Fruit fly (Drosophila melanogaster) whole organism, prepupa: Measurements from ENCODE around the gene CG11438.

Experiments
- Blimp-1 ChIP-seq: fragments of 200-800 bp; sonication (Bioruptor generic); optimal IDR thresholded peaks from 3 replicates; lab custom pipeline; 2017; ENCODE audit warnings: missing biosample characterization, missing genetic modification characterization, mild to moderate bottlenecking, moderate library complexity, missing genetic modification reagents
- CG10631 ChIP-seq: fragments of 200-800 bp; sonication (Bioruptor generic); optimal IDR thresholded peaks from 2 replicates; lab custom pipeline; 2016; ENCODE audit warnings: missing biosample characterization, missing genetic modification characterization
- CG11762 ChIP-seq: fragments of 200-800 bp; sonication (Bioruptor generic); optimal IDR thresholded peaks from 3 replicates; lab custom pipeline; 2016; ENCODE audit warnings: missing biosample characterization, missing genetic modification characterization; ENCODE audit not compliant: insufficient read depth
- CG11902 ChIP-seq: fragments of 200-800 bp; sonication (Bioruptor generic); optimal IDR thresholded peaks from 3 replicates; lab custom pipeline; 2016; ENCODE audit warnings: missing biosample characterization, missing genetic modification characterization
- CG15336 ChIP-seq: fragments of 200-800 bp; sonication (Bioruptor generic); IDR thresholded peaks from 2 replicates; pipeline ENCODE4 v1.3.6; 2022; ENCODE audit warnings: missing biosample characterization, missing genetic modification characterization
- CG1621 ChIP-seq: fragments of 200-800 bp; sonication (Bioruptor generic); optimal IDR thresholded peaks from 3 replicates; lab custom pipeline; 2018; ENCODE audit warnings: missing biosample characterization, mild to moderate bottlenecking, missing genetic modification characterization
- CG16779 ChIP-seq: fragments of 200-800 bp; sonication (Bioruptor generic); optimal IDR thresholded peaks from 3 replicates; lab custom pipeline; 2017; ENCODE audit warnings: missing biosample characterization, mild to moderate bottlenecking, missing genetic modification characterization
- CG31627 ChIP-seq: fragments of 200-800 bp; sonication (Bioruptor generic); optimal IDR thresholded peaks from 3 replicates; lab custom pipeline; 2016; ENCODE audit warnings: missing biosample characterization, missing genetic modification characterization
- CG32006 ChIP-seq: fragments of 200-800 bp; sonication (Bioruptor generic); optimal IDR thresholded peaks from 3 replicates; lab custom pipeline; 2017; ENCODE audit warnings: missing biosample characterization, mild to moderate bottlenecking, missing genetic modification characterization
- CG34406 ChIP-seq: fragments of 200-800 bp; sonication (Bioruptor generic); optimal IDR thresholded peaks from 3 replicates; lab custom pipeline; 2016; ENCODE audit warnings: missing biosample characterization, missing genetic modification characterization
- CG3919 ChIP-seq: fragments of 200-800 bp; sonication (Bioruptor generic); optimal IDR thresholded peaks from 3 replicates; lab custom pipeline; 2016; ENCODE audit warnings: missing biosample characterization, missing genetic modification characterization
- CG4318 ChIP-seq: fragments of 200-800 bp; sonication (Bioruptor generic); optimal IDR thresholded peaks from 3 replicates; lab custom pipeline; 2017; ENCODE audit warnings: missing biosample characterization, mild to moderate bottlenecking, missing genetic modification characterization
- CG6163 ChIP-seq: fragments of 200-800 bp; sonication (Bioruptor generic); IDR thresholded peaks from 3 replicates; pipeline ENCODE4 v1.3.6; 2022; ENCODE audit warnings: missing biosample characterization, missing genetic modification characterization
- CG6808 ChIP-seq: fragments of 200-800 bp; sonication (Bioruptor generic); optimal IDR thresholded peaks from 3 replicates; lab custom pipeline; 2017; ENCODE audit warnings: missing biosample characterization, missing genetic modification characterization, mild to moderate bottlenecking, moderate library complexity, missing genetic modification reagents
- CG6854 ChIP-seq: fragments of 200-800 bp; sonication (Bioruptor generic); optimal IDR thresholded peaks from 2 replicates; lab custom pipeline; 2017; ENCODE audit warnings: missing biosample characterization, mild to moderate bottlenecking, missing genetic modification characterization
- CG7368 ChIP-seq: fragments of 200-800 bp; sonication (Bioruptor generic); optimal IDR thresholded peaks from 3 replicates; lab custom pipeline; 2016; ENCODE audit warnings: missing biosample characterization, missing genetic modification characterization
- CG8119 ChIP-seq: fragments of 200-800 bp; sonication (Bioruptor generic); IDR thresholded peaks from 3 replicates; pipeline ENCODE4 v1.3.6; 2022; ENCODE audit warnings: missing biosample characterization, missing genetic modification characterization
- CG8319 ChIP-seq: fragments of 200-800 bp; sonication (Bioruptor generic); optimal IDR thresholded peaks from 3 replicates; lab custom pipeline; 2016; ENCODE audit warnings: missing biosample characterization, missing genetic modification characterization
- CG8632 ChIP-seq: fragments of 200-800 bp; sonication (Bioruptor generic); optimal IDR thresholded peaks from 3 replicates; lab custom pipeline; 2016; ENCODE audit warnings: missing biosample characterization, missing genetic modification characterization
- CG9139 ChIP-seq: fragments of 200-800 bp; sonication (Bioruptor generic); optimal IDR thresholded peaks from 3 replicates; lab custom pipeline; 2017; ENCODE audit warnings: missing biosample characterization, mild to moderate bottlenecking, missing genetic modification characterization
- Eip75B ChIP-seq: fragments of 200-800 bp; sonication (Bioruptor generic); optimal IDR thresholded peaks from 3 replicates; lab custom pipeline; 2016; ENCODE audit warnings: missing biosample characterization, missing genetic modification characterization
- Eip78C ChIP-seq: fragments of 200-800 bp; sonication (Bioruptor generic); peaks from one replicate; lab custom pipeline; 2016; ENCODE audit warnings: missing biosample characterization, missing genetic modification characterization
- Eip93F ChIP-seq: fragments of 200-800 bp; sonication (Bioruptor generic); optimal IDR thresholded peaks from 2 replicates; lab custom pipeline; 2016; ENCODE audit warnings: missing biosample characterization, mild to moderate bottlenecking, missing genetic modification characterization
- Ets96B ChIP-seq: fragments of 200-800 bp; optimal IDR thresholded peaks from 2 replicates; lab custom pipeline; 2019; ENCODE audit warnings: missing biosample characterization, mild to moderate bottlenecking, missing genetic modification characterization, moderate library complexity
- Gug ChIP-seq: fragments of 200-800 bp; sonication (Bioruptor generic); IDR thresholded peaks from 2 replicates; pipeline ENCODE4 v1.3.6; 2022; ENCODE audit warnings: missing biosample characterization, missing genetic modification characterization
- Hr38 ChIP-seq: sonication (Bioruptor generic); optimal IDR thresholded peaks from 2 replicates; lab custom pipeline; 2016; ENCODE audit warnings: missing biosample characterization, missing genetic modification characterization
- Hr39 ChIP-seq: fragments of 200-800 bp; sonication (Bioruptor generic); optimal IDR thresholded peaks from 2 replicates; lab custom pipeline; 2016; ENCODE audit warnings: missing biosample characterization, missing genetic modification characterization
- Hr4 ChIP-seq: fragments of 200-800 bp; sonication (Bioruptor generic); optimal IDR thresholded peaks from 3 replicates; lab custom pipeline; 2016; ENCODE audit warnings: missing biosample characterization, missing genetic modification characterization
- OdsH ChIP-seq: fragments of 200-800 bp; sonication (Bioruptor generic); optimal IDR thresholded peaks from 3 replicates; lab custom pipeline; 2016; ENCODE audit warnings: missing biosample characterization, missing genetic modification characterization
- Sox102F ChIP-seq: fragments of 200-800 bp; sonication (Bioruptor generic); optimal IDR thresholded peaks from 2 replicates; lab custom pipeline; 2016; ENCODE audit warnings: missing biosample characterization, mild to moderate bottlenecking, missing genetic modification characterization
- achi ChIP-seq: fragments of 200-800 bp; sonication (Bioruptor generic); optimal IDR thresholded peaks from 3 replicates; lab custom pipeline; 2016; ENCODE audit warnings: missing biosample characterization, missing genetic modification characterization
- acj6 ChIP-seq: fragments of 200-800 bp; sonication (Bioruptor generic); optimal IDR thresholded peaks from 3 replicates; lab custom pipeline; 2016; ENCODE audit warnings: missing biosample characterization, missing genetic modification characterization
- cyc ChIP-seq: fragments of 200-800 bp; sonication (Bioruptor generic); optimal IDR thresholded peaks from 3 replicates; lab custom pipeline; 2016; ENCODE audit warnings: missing biosample characterization, missing genetic modification characterization
- dsx ChIP-seq: fragments of 200-800 bp; optimal IDR thresholded peaks from 3 replicates; lab custom pipeline; 2019; ENCODE audit warnings: missing biosample characterization, mild to moderate bottlenecking, missing genetic modification characterization, moderate library complexity; ENCODE audit not compliant: poor library complexity, severe bottlenecking
- eg ChIP-seq: fragments of 200-800 bp; sonication (Bioruptor generic); IDR thresholded peaks from 3 replicates; pipeline ENCODE4 v1.3.6; 2022; ENCODE audit warnings: missing biosample characterization, missing genetic modification characterization
- esn ChIP-seq: fragments of 200-800 bp; sonication (Bioruptor generic); optimal IDR thresholded peaks from 2 replicates; lab custom pipeline; 2016; ENCODE audit warnings: missing biosample characterization, mild to moderate bottlenecking, missing genetic modification characterization, moderate library complexity
- fd59A ChIP-seq: fragments of 200-800 bp; sonication (Bioruptor generic); optimal IDR thresholded peaks from 2 replicates; lab custom pipeline; 2017; ENCODE audit warnings: missing biosample characterization, mild to moderate bottlenecking, missing genetic modification characterization, missing genetic modification reagents
- fd85E ChIP-seq: fragments of 200-800 bp; sonication (Bioruptor generic); optimal IDR thresholded peaks from 3 replicates; lab custom pipeline; 2016; ENCODE audit warnings: missing biosample characterization, missing genetic modification characterization
- fkh ChIP-seq: fragments of 200-800 bp; sonication (Bioruptor generic); optimal IDR thresholded peaks from 3 replicates; lab custom pipeline; 2017; ENCODE audit warnings: missing biosample characterization, mild to moderate bottlenecking, missing genetic modification characterization, moderate library complexity
- ss ChIP-seq, 2 experiments: fragments of 200-800 bp; sonication (Bioruptor generic); optimal IDR thresholded peaks; 2 replicates in 1 of 2; 3 replicates in 1 of 2; lab custom pipeline; 2017 to 2018; ENCODE audit warnings: mild to moderate bottlenecking in 2 of 2, missing biosample characterization in 2 of 2, missing genetic modification characterization in 2 of 2, moderate library complexity in 1 of 2
- svp ChIP-seq: fragments of 200-800 bp; sonication (Bioruptor generic); peaks from one replicate; lab custom pipeline; 2016; ENCODE audit warnings: missing biosample characterization, missing genetic modification characterization
- topi ChIP-seq: fragments of 200-800 bp; sonication (Bioruptor generic); optimal IDR thresholded peaks from 3 replicates; lab custom pipeline; 2016; ENCODE audit warnings: missing biosample characterization, missing genetic modification characterization

The CG11438 gene

DNA sequence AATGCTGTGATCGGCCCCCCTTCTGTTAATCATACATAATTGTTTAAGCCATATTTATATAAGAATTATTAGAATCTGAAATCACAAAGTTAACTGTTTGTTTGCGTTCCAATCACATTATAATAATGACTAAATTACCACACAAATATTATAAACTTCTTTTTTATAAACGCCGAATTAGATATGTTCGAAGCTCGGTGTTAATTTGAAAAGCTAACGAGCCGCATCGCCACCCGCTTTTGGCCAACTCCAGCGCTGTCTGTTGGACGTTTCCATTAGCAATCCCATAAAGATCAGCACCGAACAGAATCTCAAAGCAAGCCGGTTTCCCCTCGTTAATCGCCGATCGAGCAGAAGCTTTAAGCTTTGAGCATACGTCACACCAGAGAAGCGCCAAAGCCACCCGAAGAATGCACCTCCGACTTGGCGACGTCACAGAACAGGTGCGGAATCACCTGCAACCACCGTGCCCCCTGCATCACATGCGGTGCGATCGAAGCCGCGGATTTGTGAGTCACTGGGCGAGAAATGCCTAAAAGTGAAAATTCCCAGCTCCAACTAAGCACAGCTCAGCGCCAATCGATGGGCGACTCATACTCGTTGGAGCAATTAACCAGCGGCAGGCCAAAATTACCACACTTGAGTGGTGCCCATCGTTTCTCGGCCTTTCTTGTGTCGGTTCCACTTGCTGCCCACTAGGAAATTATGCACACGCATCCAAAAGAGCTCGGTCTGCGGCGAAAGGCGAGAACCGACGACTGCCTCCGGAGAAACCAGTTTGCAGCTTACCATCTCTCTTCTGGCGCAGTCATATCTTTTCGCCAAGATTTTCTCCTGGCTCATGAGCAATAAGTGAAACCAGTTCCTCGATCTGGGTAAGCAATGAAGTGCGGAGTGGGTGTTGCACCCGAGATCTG, at the start of gene CG11438:
CG11438 (plus strand) TSS at position 134 of the 917 bp plus-strand sequence.
- no peak for TF ChIP-seq CG10631 (GFP tag; lab: Kevin White, UChicago)
- no peak for TF ChIP-seq acj6
- TF ChIP-seq CG7368 = no peak
- TF ChIP-seq Hr39 (GFP tag; lab: Kevin White, UChicago) = no peak
- no peak for TF ChIP-seq CG4318 (GFP tag; lab: Kevin White, UChicago)
- TF ChIP-seq fkh (GFP tag; lab: Kevin White, UChicago) = peak; percentile 61
- no peak for TF ChIP-seq Eip93F (GFP tag; lab: Kevin White, UChicago)
- TF ChIP-seq CG1621 (tag; lab: Kevin White, UChicago) = peak; percentile 4
- no peak for TF ChIP-seq Hr38 (GFP tag; lab: Kevin White, UChicago)
- TF ChIP-seq Eip75B = no peak
- TF ChIP-seq CG31627 = no peak
- no peak for TF ChIP-seq cyc
- TF ChIP-seq Eip78C (GFP tag; lab: Kevin White, UChicago) = peak; percentile 7
- peak; percentile 84 for TF ChIP-seq CG6854 (GFP tag; lab: Kevin White, UChicago)
- no peak for TF ChIP-seq CG8119 (GFP tag; lab: Robert Waterston, UW)
- peak; percentile 31 to 53 for TF ChIP-seq ss (GFP tag; optimal IDR thresholded peaks at IDR 0.05; lab: Kevin White, UChicago)
- peak; percentile 60 for TF ChIP-seq svp (GFP tag; lab: Kevin White, UChicago)
- TF ChIP-seq CG9139 (GFP tag; lab: Kevin White, UChicago) = no peak
- no peak for TF ChIP-seq OdsH (GFP tag; lab: Kevin White, UChicago)
- no peak for TF ChIP-seq fd85E (GFP tag; lab: Kevin White, UChicago)
- TF ChIP-seq CG34406 (GFP tag; lab: Kevin White, UChicago) = no peak
- no peak for TF ChIP-seq Ets96B (tag; lab: Kevin White, UChicago)
- no peak for TF ChIP-seq achi
- TF ChIP-seq CG32006 (GFP tag; lab: Kevin White, UChicago) = no peak
- TF ChIP-seq Blimp-1 (GFP tag; lab: Kevin White, UChicago) = peak; percentile 89
- TF ChIP-seq CG6808 = peak; percentile 100
- peak; percentile 4 for TF ChIP-seq CG3919 (GFP tag; lab: Kevin White, UChicago)
- 0 out of 3 replicates have a peak, but pooled peaks have one; percentile 10 for TF ChIP-seq CG6163

DNA sequence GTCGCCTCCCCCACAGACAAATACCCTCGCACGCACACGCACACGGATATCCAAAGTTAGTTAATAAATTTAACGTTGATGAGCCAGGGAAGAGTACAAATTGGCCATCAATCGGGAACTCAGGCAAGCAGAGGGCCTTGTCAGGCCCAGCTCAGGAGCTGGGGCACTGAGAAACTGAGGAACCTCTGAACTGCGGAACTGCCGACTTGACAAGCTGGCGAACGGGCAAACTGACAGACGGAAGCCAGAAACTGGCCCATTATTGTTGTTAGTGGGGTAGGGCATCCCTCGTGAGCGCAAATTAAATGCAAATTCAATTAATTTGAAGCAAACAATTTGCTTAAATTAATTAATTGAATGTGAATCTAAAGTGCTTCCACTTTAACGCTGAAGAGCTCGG, 49.3 kb upstream of the CG11438 start:
- TF ChIP-seq CG11762 (GFP tag; lab: Kevin White, UChicago) (no peak), CG11902 (GFP tag; lab: Kevin White, UChicago) (no peak), svp (GFP tag; lab: Kevin White, UChicago) (peak; percentile 40), CG10631 (GFP tag; lab: Kevin White, UChicago) (no peak), Gug (no peak), CG8632 (GFP tag; lab: Kevin White, UChicago) (no peak)

DNA sequence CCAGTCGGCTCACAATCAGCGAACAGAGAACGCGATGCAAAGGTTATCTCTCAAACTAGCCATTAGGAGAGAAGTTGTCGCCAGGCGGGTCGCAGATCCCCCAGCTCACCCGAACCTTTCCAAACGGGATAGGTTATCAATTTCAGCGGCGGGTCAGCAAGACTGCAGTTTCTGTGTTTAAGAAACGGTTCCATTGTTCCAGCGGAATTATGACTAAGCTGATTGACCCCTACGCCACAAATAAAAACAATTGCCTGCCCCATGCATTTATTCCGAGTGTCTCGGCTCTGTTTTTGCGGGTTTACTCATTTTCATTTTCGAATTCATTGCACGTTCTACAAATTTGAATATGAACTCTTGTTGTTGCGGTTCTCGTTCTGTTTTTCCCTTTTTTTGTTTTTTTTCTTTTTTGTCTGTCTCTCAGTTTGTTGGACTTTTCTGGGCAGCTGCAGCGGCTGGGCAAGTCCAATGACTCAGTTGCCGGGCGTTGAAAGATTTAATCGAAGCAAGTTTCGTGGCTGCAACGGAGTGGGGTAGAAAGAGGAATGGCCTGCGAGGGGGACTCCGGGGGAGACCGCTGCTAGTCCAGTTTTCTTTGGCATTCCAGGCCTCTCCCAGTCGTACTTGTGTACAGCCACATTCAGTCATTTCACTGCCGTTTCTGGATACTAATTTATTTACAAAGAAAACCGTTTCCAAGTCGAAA, 44.7 kb upstream of the CG11438 start:
- no peak for TF ChIP-seq CG8119 (GFP tag; lab: Robert Waterston, UW)
- TF ChIP-seq Eip78C (GFP tag; lab: Kevin White, UChicago) = peak; percentile 65
- TF ChIP-seq topi (GFP tag; lab: Kevin White, UChicago) = no peak
- peak; percentile 74 for TF ChIP-seq CG9139 (GFP tag; lab: Kevin White, UChicago)
- peak; percentile 74 to 84 for TF ChIP-seq ss (GFP tag; optimal IDR thresholded peaks at IDR 0.05; lab: Kevin White, UChicago)
- TF ChIP-seq dsx (GFP tag; lab: Kevin White, UChicago) = peak; percentile 54
- TF ChIP-seq fd59A (GFP tag; lab: Kevin White, UChicago) = no peak
- TF ChIP-seq eg = 0 out of 3 replicates have a peak, but pooled peaks have one; percentile 23
- no peak for TF ChIP-seq OdsH (GFP tag; lab: Kevin White, UChicago)
- peak; percentile 61 for TF ChIP-seq CG6163
- TF ChIP-seq acj6 = no peak
- TF ChIP-seq CG6808 = peak; percentile 60
- TF ChIP-seq CG7368 = no peak
- TF ChIP-seq CG15336 (GFP tag; lab: Robert Waterston, UW) = 0 out of 2 replicates have a peak, but pooled peaks have one; percentile 11
- no peak for TF ChIP-seq CG4318 (GFP tag; lab: Kevin White, UChicago)
- TF ChIP-seq Blimp-1 (GFP tag; lab: Kevin White, UChicago) = no peak
- TF ChIP-seq CG16779 (tag; lab: Kevin White, UChicago) = peak; percentile 14
- TF ChIP-seq CG11762 (GFP tag; lab: Kevin White, UChicago) = no peak
- no peak for TF ChIP-seq achi
- no peak for TF ChIP-seq Hr39 (GFP tag; lab: Kevin White, UChicago)
- no peak for TF ChIP-seq cyc
- no peak for TF ChIP-seq fd85E (GFP tag; lab: Kevin White, UChicago)
- no peak for TF ChIP-seq Hr4 (GFP tag; lab: Kevin White, UChicago)
- TF ChIP-seq Sox102F (GFP tag; lab: Kevin White, UChicago) = no peak
- no peak for TF ChIP-seq CG8319 (GFP tag; lab: Kevin White, UChicago)
- TF ChIP-seq CG3919 (GFP tag; lab: Kevin White, UChicago) = no peak
- no peak for TF ChIP-seq esn (GFP tag; lab: Kevin White, UChicago)
